Fruit fly (Drosophila melanogaster) whole organism, embryonic: Measurements from ENCODE around the gene plx.
A peak's percentile ranks its signal among the peaks of the same experiment; 100 is the strongest.

Source experiments
- Awh ChIP-seq: fragments of 200-800 bp; sonication (Bioruptor generic); IDR thresholded peaks from 2 replicates; pipeline ENCODE4, ENCODE4 v1.3.6; 2022; ENCODE audit warnings: missing biosample characterization, missing genetic modification characterization
- CG10147 ChIP-seq: fragments of 200-800 bp; sonication (Bioruptor generic); optimal IDR thresholded peaks from 2 replicates; lab custom pipeline; 2019; ENCODE audit warnings: missing biosample characterization, mild to moderate bottlenecking, missing genetic modification characterization, moderate library complexity
- CG10267 ChIP-seq: fragments of 200-800 bp; sonication (Bioruptor generic); optimal IDR thresholded peaks from 2 replicates; lab custom pipeline; 2018; ENCODE audit warnings: missing biosample characterization, mild to moderate bottlenecking, missing genetic modification characterization, moderate library complexity
- CG10274 ChIP-seq: fragments of 200-800 bp; sonication (Bioruptor generic); optimal IDR thresholded peaks from 3 replicates; lab custom pipeline; 2017; ENCODE audit warnings: missing biosample characterization, mild to moderate bottlenecking, missing genetic modification characterization
- CG10462 ChIP-seq: fragments of 200-800 bp; sonication (Bioruptor generic); optimal IDR thresholded peaks from 2 replicates; lab custom pipeline; 2016; ENCODE audit warnings: missing biosample characterization, missing genetic modification characterization
- CG11093 ChIP-seq: fragments of 200-800 bp; sonication (Bioruptor generic); IDR thresholded peaks from 3 replicates; pipeline ENCODE4 v1.3.6; 2022; ENCODE audit warnings: missing biosample characterization, missing genetic modification characterization
- CG11695 ChIP-seq: fragments of 200-800 bp; sonication (Bioruptor generic); IDR thresholded peaks from 3 replicates; pipeline ENCODE4 v1.3.6; 2022; ENCODE audit warnings: missing biosample characterization, missing genetic modification characterization
- CG12104 ChIP-seq: fragments of 200-800 bp; sonication (Bioruptor generic); optimal IDR thresholded peaks from 3 replicates; lab custom pipeline; 2016; ENCODE audit warnings: missing biosample characterization, missing genetic modification characterization
- CG1233 ChIP-seq: fragments of 200-800 bp; sonication (Bioruptor generic); optimal IDR thresholded peaks from 4 replicates; lab custom pipeline; 2018; ENCODE audit warnings: missing biosample characterization, mild to moderate bottlenecking, missing genetic modification characterization
- CG13123 ChIP-seq: fragments of 200-800 bp; sonication (Bioruptor generic); optimal IDR thresholded peaks from 2 replicates; lab custom pipeline; 2016; ENCODE audit warnings: missing biosample characterization, missing genetic modification characterization
- CG13296 ChIP-seq: fragments of 200-800 bp; sonication (Bioruptor generic); optimal IDR thresholded peaks from 3 replicates; lab custom pipeline; 2018; ENCODE audit warnings: missing biosample characterization, mild to moderate bottlenecking, missing genetic modification characterization
- CG14050 ChIP-seq: fragments of 200-800 bp; sonication (Bioruptor generic); IDR thresholded peaks from 3 replicates; pipeline ENCODE4 v1.3.6; 2022; ENCODE audit warnings: missing biosample characterization, missing genetic modification characterization
- CG15514 ChIP-seq: fragments of 200-800 bp; sonication (Bioruptor generic); optimal IDR thresholded peaks from 3 replicates; lab custom pipeline; 2017; ENCODE audit warnings: missing biosample characterization, missing genetic modification characterization, mild to moderate bottlenecking, moderate library complexity, missing genetic modification reagents
- CG17361 ChIP-seq: fragments of 200-800 bp; sonication (Bioruptor generic); IDR thresholded peaks from 3 replicates; pipeline ENCODE4 v1.3.6; 2022; ENCODE audit warnings: missing biosample characterization, missing genetic modification characterization
- CG17912 ChIP-seq: fragments of 200-800 bp; sonication (Bioruptor generic); optimal IDR thresholded peaks from 2 replicates; lab custom pipeline; 2018; ENCODE audit warnings: missing biosample characterization, mild to moderate bottlenecking, missing genetic modification characterization
- CG2116 ChIP-seq: fragments of 200-800 bp; sonication (Bioruptor generic); optimal IDR thresholded peaks from 3 replicates; lab custom pipeline; 2018; ENCODE audit warnings: missing biosample characterization, mild to moderate bottlenecking, missing genetic modification characterization
- CG2712 ChIP-seq: fragments of 200-800 bp; optimal IDR thresholded peaks from 3 replicates; lab custom pipeline; 2019; ENCODE audit warnings: missing biosample characterization, mild to moderate bottlenecking, missing genetic modification characterization, moderate library complexity
- CG4707 ChIP-seq: fragments of 200-800 bp; sonication (Bioruptor generic); optimal IDR thresholded peaks from 2 replicates; lab custom pipeline; 2018; ENCODE audit warnings: missing biosample characterization, mild to moderate bottlenecking, missing genetic modification characterization, moderate library complexity
- CG9437 ChIP-seq: fragments of 200-800 bp; sonication (Bioruptor generic); optimal IDR thresholded peaks from 2 replicates; lab custom pipeline; 2018; ENCODE audit warnings: missing biosample characterization, mild to moderate bottlenecking, missing genetic modification characterization
- CG9817 ChIP-seq: fragments of 200-800 bp; sonication (Bioruptor generic); optimal IDR thresholded peaks from 2 replicates; lab custom pipeline; 2018; ENCODE audit warnings: missing biosample characterization, mild to moderate bottlenecking, missing genetic modification characterization, moderate library complexity
- CTCF ChIP-seq: fragments of 200-800 bp; sonication (Bioruptor generic); optimal IDR thresholded peaks from 2 replicates; lab custom pipeline; 2017; ENCODE audit warnings: missing biosample characterization, mild to moderate bottlenecking, missing genetic modification characterization, moderate library complexity
- ERR ChIP-seq: fragments of 200-800 bp; sonication (Bioruptor generic); optimal IDR thresholded peaks from 2 replicates; lab custom pipeline; 2016; ENCODE audit warnings: missing biosample characterization, missing genetic modification characterization
- HHEX ChIP-seq: fragments of 200-800 bp; sonication (Bioruptor generic); optimal IDR thresholded peaks from 3 replicates; lab custom pipeline; 2017; ENCODE audit warnings: missing biosample characterization, mild to moderate bottlenecking, missing genetic modification characterization, missing genetic modification reagents
- HLH4C ChIP-seq: fragments of 200-800 bp; sonication (Bioruptor generic); IDR thresholded peaks from 3 replicates; pipeline ENCODE4 v1.3.6; 2022; ENCODE audit warnings: missing biosample characterization, missing genetic modification characterization; ENCODE audit not compliant: partially characterized antibody
- Nf-YC ChIP-seq: fragments of 200-800 bp; optimal IDR thresholded peaks from 3 replicates; lab custom pipeline; 2019; ENCODE audit warnings: missing biosample characterization, mild to moderate bottlenecking, missing genetic modification characterization, moderate library complexity
- Optix ChIP-seq: fragments of 200-800 bp; sonication (Bioruptor generic); IDR thresholded peaks from 3 replicates; pipeline ENCODE4 v1.3.6; 2022; ENCODE audit warnings: missing biosample characterization, missing genetic modification characterization
- Ravus ChIP-seq: fragments of 200-800 bp; sonication (Bioruptor generic); IDR thresholded peaks from 2 replicates; pipeline ENCODE4 v1.3.6; 2022; ENCODE audit warnings: missing biosample characterization, missing genetic modification characterization
- Rx ChIP-seq: fragments of 200-800 bp; sonication (Bioruptor generic); IDR thresholded peaks from 2 replicates; pipeline ENCODE4 v1.3.6; 2022; ENCODE audit warnings: missing biosample characterization, missing genetic modification characterization
- Side ChIP-seq: fragments of 200-800 bp; sonication (Bioruptor generic); optimal IDR thresholded peaks from 2 replicates; lab custom pipeline; 2016; ENCODE audit warnings: missing biosample characterization, missing genetic modification characterization
- Xbp1 ChIP-seq: fragments of 200-800 bp; sonication (Bioruptor generic); optimal IDR thresholded peaks from 3 replicates; lab custom pipeline; 2016; ENCODE audit warnings: missing biosample characterization, mild to moderate bottlenecking, missing genetic modification characterization
- YL-1 ChIP-seq: fragments of 200-800 bp; sonication (Bioruptor generic); optimal IDR thresholded peaks from 3 replicates; lab custom pipeline; 2017; ENCODE audit warnings: missing biosample characterization, mild to moderate bottlenecking, missing genetic modification characterization
- ac ChIP-seq: fragments of 200-800 bp; sonication (Bioruptor generic); optimal IDR thresholded peaks from 3 replicates; lab custom pipeline; 2017; ENCODE audit warnings: missing biosample characterization, mild to moderate bottlenecking, missing genetic modification characterization
- ara ChIP-seq: fragments of 200-800 bp; sonication (Bioruptor generic); IDR thresholded peaks from 2 replicates; pipeline ENCODE4 v1.3.6; 2022; ENCODE audit warnings: missing biosample characterization, missing genetic modification characterization
- caup ChIP-seq: fragments of 200-800 bp; sonication (Bioruptor generic); optimal IDR thresholded peaks from 3 replicates; lab custom pipeline; 2017; ENCODE audit warnings: missing biosample characterization, mild to moderate bottlenecking, missing genetic modification characterization, moderate library complexity; ENCODE audit not compliant: severe bottlenecking
- crc ChIP-seq: fragments of 200-800 bp; sonication (Bioruptor generic); optimal IDR thresholded peaks from 2 replicates; lab custom pipeline; 2016; ENCODE audit warnings: missing biosample characterization, missing genetic modification characterization
- dati ChIP-seq: fragments of 200-800 bp; sonication (Bioruptor generic); IDR thresholded peaks from 2 replicates; pipeline ENCODE4 v1.3.6; 2022; ENCODE audit warnings: missing biosample characterization, missing genetic modification characterization
- dmrt11E ChIP-seq: fragments of 200-800 bp; sonication (Bioruptor generic); optimal IDR thresholded peaks from 3 replicates; lab custom pipeline; 2018; ENCODE audit warnings: missing biosample characterization, mild to moderate bottlenecking, missing genetic modification characterization, moderate library complexity
- dmrt99B ChIP-seq: fragments of 200-800 bp; sonication (Bioruptor generic); optimal IDR thresholded peaks from 2 replicates; lab custom pipeline; 2018; ENCODE audit warnings: missing biosample characterization, mild to moderate bottlenecking, missing genetic modification characterization, moderate library complexity
- emc ChIP-seq: fragments of 200-800 bp; sonication (Bioruptor generic); optimal IDR thresholded peaks from 2 replicates; lab custom pipeline; 2016; ENCODE audit warnings: missing biosample characterization, missing genetic modification characterization
- ewg ChIP-seq: fragments of 200-800 bp; sonication (Bioruptor generic); optimal IDR thresholded peaks from 3 replicates; lab custom pipeline; 2017; ENCODE audit warnings: mild to moderate bottlenecking, missing biosample characterization, missing genetic modification reagents, missing genetic modification characterization
- gcm2 ChIP-seq: fragments of 200-800 bp; sonication (Bioruptor generic); optimal IDR thresholded peaks from 2 replicates; lab custom pipeline; 2016; ENCODE audit warnings: missing biosample characterization, missing genetic modification characterization
- kay ChIP-seq: fragments of 200-800 bp; sonication (Bioruptor generic); optimal IDR thresholded peaks from 2 replicates; lab custom pipeline; 2016; ENCODE audit warnings: missing biosample characterization, missing genetic modification characterization
- ken ChIP-seq: fragments of 200-800 bp; sonication (Bioruptor generic); IDR thresholded peaks from 3 replicates; pipeline ENCODE4 v1.3.6; 2022; ENCODE audit warnings: missing biosample characterization, missing genetic modification characterization
- ssp ChIP-seq: fragments of 200-800 bp; sonication (Bioruptor generic); IDR thresholded peaks from 2 replicates; pipeline ENCODE4 v1.3.6; 2022; ENCODE audit warnings: missing biosample characterization, missing genetic modification characterization
- tin ChIP-seq: fragments of 200-800 bp; sonication (Bioruptor generic); optimal IDR thresholded peaks from 3 replicates; lab custom pipeline; 2016; ENCODE audit warnings: missing biosample characterization, missing genetic modification characterization
- tna ChIP-seq: fragments of 200-800 bp; sonication (Bioruptor generic); IDR thresholded peaks from 2 replicates; pipeline ENCODE4 v1.3.6; 2022; ENCODE audit warnings: missing biosample characterization, missing genetic modification characterization; ENCODE audit not compliant: partially characterized antibody
- toy ChIP-seq: fragments of 200-800 bp; sonication (Bioruptor generic); IDR thresholded peaks from 2 replicates; pipeline ENCODE4 v1.3.6; 2022; ENCODE audit warnings: missing biosample characterization, missing genetic modification characterization
- trem ChIP-seq: fragments of 200-800 bp; optimal IDR thresholded peaks from 3 replicates; lab custom pipeline; 2019; ENCODE audit warnings: missing biosample characterization, mild to moderate bottlenecking, missing genetic modification characterization, moderate library complexity
- unc-4 ChIP-seq: fragments of 200-800 bp; sonication (Bioruptor generic); IDR thresholded peaks from 2 replicates; pipeline ENCODE4 v1.3.6; 2022; ENCODE audit warnings: missing biosample characterization, missing genetic modification characterization; ENCODE audit not compliant: partially characterized antibody

plx gene

DNA sequence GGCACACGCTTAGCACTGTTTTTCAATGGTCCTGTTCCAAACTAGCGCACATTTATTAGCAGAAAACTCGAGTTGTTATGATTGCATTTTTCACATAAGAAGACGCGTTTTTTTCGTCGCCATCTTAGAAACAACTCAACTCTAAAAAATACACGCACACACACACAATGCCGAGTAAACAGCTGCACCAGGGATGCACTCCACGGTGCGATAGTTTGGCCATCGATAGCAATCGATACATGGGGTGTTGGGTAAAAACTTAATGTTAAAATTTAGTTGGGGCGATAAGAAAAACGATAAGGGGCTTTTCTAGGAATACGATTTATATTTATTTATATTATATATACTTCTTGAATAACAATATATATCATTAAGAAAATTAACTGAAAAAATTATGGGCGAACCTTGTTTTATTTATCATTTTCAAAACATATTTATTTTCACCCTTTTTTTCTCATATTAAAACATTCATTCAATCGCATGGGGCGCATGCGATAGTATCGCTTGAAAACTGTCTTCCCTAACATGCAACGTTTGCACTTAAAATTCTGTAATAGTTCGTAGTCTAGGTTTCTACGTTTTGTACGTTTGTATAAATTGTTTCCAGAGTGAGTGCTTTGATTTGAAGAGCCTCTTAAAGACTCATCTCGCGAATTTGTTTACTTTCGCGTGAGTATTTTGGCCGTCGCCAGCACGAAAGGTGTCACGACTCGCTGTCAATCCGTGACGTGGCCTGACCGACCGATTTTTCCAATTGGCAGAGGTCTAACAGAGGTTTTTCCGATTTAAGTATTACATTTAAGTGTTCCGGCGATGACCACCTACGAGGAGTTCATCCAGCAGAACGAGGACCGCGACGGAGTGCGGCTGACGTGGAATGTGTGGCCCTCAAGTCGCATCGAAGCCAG lies 36.8 kb upstream of the plx start, which contains the start of the genes MTA1-like and Sec23 (continued):
- no peak for TF ChIP-seq toy (GFP tag; lab: Robert Waterston, UW)
- TF ChIP-seq ssp (GFP tag; lab: Robert Waterston, UW), result peak; percentile 49; the same call in 1 of the 2 replicates
- TF ChIP-seq ac (GFP tag; lab: Kevin White, UChicago), result no peak
- TF ChIP-seq dmrt11E, result peak; percentile 66
- TF ChIP-seq CG1233 (GFP tag; lab: Kevin White, UChicago), result no peak
- TF ChIP-seq YL-1 (GFP tag; lab: Kevin White, UChicago), result peak; percentile 80
- no peak for TF ChIP-seq CG4707
- TF ChIP-seq CG10267 (tag; lab: Kevin White, UChicago), result peak; percentile 80
- no peak for TF ChIP-seq kay (GFP tag; lab: Kevin White, UChicago)
- peak; percentile 12 for TF ChIP-seq CG13123 (GFP tag; lab: Kevin White, UChicago)
- peak; percentile 75 for TF ChIP-seq CG9437 (GFP tag; lab: Kevin White, UChicago)
- no peak for TF ChIP-seq Rx (GFP tag; lab: Robert Waterston, UW)
- TF ChIP-seq Side (GFP tag; lab: Kevin White, UChicago), result no peak
- TF ChIP-seq CG15514 (GFP tag; lab: Kevin White, UChicago), result peak; percentile 36
- TF ChIP-seq ken, result 0 out of 3 replicates have a peak, but pooled peaks have one; percentile 4
- no peak for TF ChIP-seq CG11093 (GFP tag; lab: Robert Waterston, UW)
- TF ChIP-seq crc (GFP tag; lab: Kevin White, UChicago), result no peak
- TF ChIP-seq Optix, result no peak
- TF ChIP-seq CG10147, result peak; percentile 56
- peak; percentile 51 for TF ChIP-seq dmrt99B (tag; lab: Kevin White, UChicago)
- no peak for TF ChIP-seq ERR (GFP tag; lab: Kevin White, UChicago)
- TF ChIP-seq gcm2, result peak; percentile 47
- TF ChIP-seq tin (GFP tag; lab: Kevin White, UChicago), result peak; percentile 57
- TF ChIP-seq CG17361 (GFP tag; lab: Robert Waterston, UW), result peak; percentile 86
- peak; percentile 97 for TF ChIP-seq CG2116 (GFP tag; lab: Kevin White, UChicago)
- TF ChIP-seq CG17912 (GFP tag; lab: Kevin White, UChicago), result peak; percentile 8
- TF ChIP-seq CG10274, result no peak
- no peak for TF ChIP-seq ara (GFP tag; lab: Robert Waterston, UW)
- peak; percentile 75 for TF ChIP-seq trem
- peak; percentile 46 for TF ChIP-seq CG13296 (GFP tag; lab: Kevin White, UChicago)
- peak; percentile 76 for TF ChIP-seq Xbp1 (GFP tag; lab: Kevin White, UChicago)
- TF ChIP-seq Awh (GFP tag; lab: Robert Waterston, UW), result no peak
- peak; percentile 92 for TF ChIP-seq unc-4 (GFP tag; lab: Robert Waterston, UW)
- TF ChIP-seq CG10462 (GFP tag; lab: Kevin White, UChicago), result peak; percentile 31
- peak; percentile 92 for TF ChIP-seq HLH4C (GFP tag; lab: Robert Waterston, UW)
- TF ChIP-seq ewg, result peak; percentile 41
- TF ChIP-seq CG11695 (GFP tag; lab: Robert Waterston, UW), result 0 out of 3 replicates have a peak, but pooled peaks have one; percentile 27
- peak; percentile 23 for TF ChIP-seq caup (GFP tag; lab: Kevin White, UChicago)
- no peak for TF ChIP-seq Ravus (GFP tag; lab: Robert Waterston, UW)
- peak; percentile 69 for TF ChIP-seq CG2712 (tag; lab: Kevin White, UChicago)
- peak; percentile 47 for TF ChIP-seq CG9817
- TF ChIP-seq Nf-YC (tag; lab: Kevin White, UChicago), result peak; percentile 69
- peak; percentile 35 for TF ChIP-seq CTCF (GFP tag; lab: Kevin White, UChicago)
- no peak for TF ChIP-seq emc (GFP tag; lab: Kevin White, UChicago)
- TF ChIP-seq CG14050, result no peak
- no peak for TF ChIP-seq HHEX (GFP tag; lab: Kevin White, UChicago)
- peak; percentile 53 for TF ChIP-seq CG12104
- no peak for TF ChIP-seq dati (GFP tag; lab: Robert Waterston, UW)
- peak; percentile 80 for TF ChIP-seq tna (GFP tag; lab: Robert Waterston, UW)
